Worm (Caenorhabditis elegans): ENCODE measurements around the gene nhr-282.

DNA sequence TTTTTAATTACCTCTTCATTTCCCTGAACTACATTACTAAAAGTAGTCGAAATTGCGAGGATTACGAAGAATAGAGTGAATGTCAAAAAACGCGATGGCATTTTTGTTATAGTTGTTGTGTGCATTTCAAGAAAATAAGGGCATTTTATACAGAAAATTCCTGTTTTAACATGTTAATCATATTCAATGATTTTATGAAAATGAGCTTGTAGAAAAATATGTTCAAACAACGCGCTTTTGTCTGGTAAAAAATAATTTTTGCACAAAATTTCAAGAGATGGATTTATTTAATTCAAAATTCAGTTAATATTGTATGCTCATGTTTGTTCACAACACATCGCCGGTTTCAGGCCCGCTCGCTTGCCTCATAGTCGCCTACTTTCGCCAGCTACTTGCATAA is 14.0 kb upstream of the nhr-282 start, which contains the start of gene T26E4.10:
- TF ChIP-seq med-1 (GFP tag; optimal IDR thresholded peaks at IDR 0.05; ENCODE audit: insufficient read depth), result no peak
- no peak for TF ChIP-seq flt-1 (GFP tag; IDR thresholded peaks at IDR 0.05)
- no peak for TF ChIP-seq ztf-23 (GFP tag; IDR thresholded peaks at IDR 0.05)
- TF ChIP-seq tab-1 (GFP tag; IDR thresholded peaks at IDR 0.05), result no peak

Measured in whole organism, midembryonic.